Worm (Caenorhabditis elegans): ENCODE data around the gene Y82E9BL.6.
A peak's percentile ranks its signal among the peaks of the same experiment; 100 is the strongest.

DNA sequence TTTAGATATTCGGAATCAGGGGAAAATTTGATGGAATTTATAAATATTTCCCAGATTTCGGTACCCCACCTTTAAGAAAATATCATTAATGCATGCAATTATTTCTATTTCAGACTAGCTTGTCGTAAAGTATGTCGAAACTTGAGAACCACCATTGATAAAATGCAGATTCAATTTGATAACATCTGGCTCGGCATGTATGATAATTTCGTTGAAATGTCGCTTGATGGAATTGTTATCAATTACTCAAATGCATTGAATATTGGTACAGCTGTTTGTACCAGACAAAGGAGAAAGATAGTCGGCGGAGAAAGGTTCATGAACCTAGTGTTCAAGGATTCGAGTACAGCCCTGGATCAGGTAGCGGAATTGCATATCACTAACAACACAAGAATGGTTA lies 13.7 kb downstream of the Y82E9BL.6 start, which contains the start of gene Y82E9BL.19:
- TF ChIP-seq unc-62 (GFP tag; optimal IDR thresholded peaks at IDR 0.05 in 1 of 2), result peak in 1 of 2 experiments; percentile 34
- TF ChIP-seq unc-62 (tag; optimal IDR thresholded peaks at IDR 0.05), result no peak
- no peak for TF ChIP-seq dve-1 (tag; optimal IDR thresholded peaks at IDR 0.05; ENCODE audit: insufficient read depth)
- TF ChIP-seq lsy-2 (tag; optimal IDR thresholded peaks at IDR 0.05), result no peak

Measured in whole organism, L4 larva.